Fruit fly (Drosophila melanogaster): ENCODE measurements around the gene Jhbp15.

Jhbp15 gene

dm6 chr3R:21077577-21077976, 26.8 kb upstream of the Jhbp15 start:
- TF ChIP-seq cnc (optimal IDR thresholded peaks at IDR 0.05) (no peak), Mnt (GFP tag; optimal IDR thresholded peaks at IDR 0.05) (no peak), CG33017 (tag; optimal IDR thresholded peaks at IDR 0.05) (no peak), CG12768 (GFP tag; optimal IDR thresholded peaks at IDR 0.05) (no peak), toe (GFP tag; optimal IDR thresholded peaks at IDR 0.05) (no peak), Clk (GFP tag; optimal IDR thresholded peaks at IDR 0.05) (no peak), tj (GFP tag; optimal IDR thresholded peaks at IDR 0.05) (no peak), CG14711 (tag; optimal IDR thresholded peaks at IDR 0.05) (no peak), Hr96 (GFP tag; optimal IDR thresholded peaks at IDR 0.05) (no peak), CG7101 (tag; optimal IDR thresholded peaks at IDR 0.05) (no peak), CG11617 (GFP tag; optimal IDR thresholded peaks at IDR 0.05) (no peak), cic (GFP tag; optimal IDR thresholded peaks at IDR 0.05) (no peak), Crg-1 (GFP tag; optimal IDR thresholded peaks at IDR 0.05) (no peak), CG1620 (GFP tag; optimal IDR thresholded peaks at IDR 0.05) (no peak), CG5204 (GFP tag; optimal IDR thresholded peaks at IDR 0.05) (no peak), kay (GFP tag; ENCODE audit: borderline replicate concordance) (no peak)

dm6 chr3R:21073707-21074106, 22.9 kb upstream of the Jhbp15 start, which contains the start of gene dmrt93B:
Gene dmrt93B (plus strand): TSS chr3R:21074007.
- no peak for TF ChIP-seq CG33017 (tag; optimal IDR thresholded peaks at IDR 0.05)
- TF ChIP-seq Mnt (GFP tag; optimal IDR thresholded peaks at IDR 0.05) = no peak
- TF ChIP-seq cic (GFP tag; optimal IDR thresholded peaks at IDR 0.05) = no peak
- TF ChIP-seq toe (GFP tag; optimal IDR thresholded peaks at IDR 0.05) = no peak
- TF ChIP-seq CG5204 (GFP tag; optimal IDR thresholded peaks at IDR 0.05) = no peak
- TF ChIP-seq CG7101 (tag; optimal IDR thresholded peaks at IDR 0.05) = no peak
- no peak for TF ChIP-seq tj (GFP tag; optimal IDR thresholded peaks at IDR 0.05)
- TF ChIP-seq Crg-1 (GFP tag; optimal IDR thresholded peaks at IDR 0.05) = no peak
- no peak for TF ChIP-seq Clk (GFP tag; optimal IDR thresholded peaks at IDR 0.05)
- TF ChIP-seq CG11617 (GFP tag; optimal IDR thresholded peaks at IDR 0.05) = no peak
- no peak for TF ChIP-seq Hr96 (GFP tag; optimal IDR thresholded peaks at IDR 0.05)
- TF ChIP-seq CG7045 (GFP tag; optimal IDR thresholded peaks at IDR 0.05) = no peak
- no peak for TF ChIP-seq ovo (GFP tag; optimal IDR thresholded peaks at IDR 0.05)
- no peak for TF ChIP-seq pad (GFP tag; optimal IDR thresholded peaks at IDR 0.05)
- no peak for TF ChIP-seq CG1620 (GFP tag; optimal IDR thresholded peaks at IDR 0.05)
- no peak for TF ChIP-seq kay (GFP tag; ENCODE audit: borderline replicate concordance)
- no peak for TF ChIP-seq cnc (optimal IDR thresholded peaks at IDR 0.05)
- no peak for TF ChIP-seq bab1 (GFP tag; optimal IDR thresholded peaks at IDR 0.05)
- no peak for TF ChIP-seq CG14711 (tag; optimal IDR thresholded peaks at IDR 0.05)
- no peak for TF ChIP-seq CG12768 (GFP tag; optimal IDR thresholded peaks at IDR 0.05)

dm6 chr3R:21073141-21073540, 22.4 kb upstream of the Jhbp15 start, which contains the start of gene r-l:
Gene r-l (minus strand): TSS chr3R:21073319.
- TF ChIP-seq CG7101 (tag; optimal IDR thresholded peaks at IDR 0.05) (peak; percentile 6), ovo (GFP tag; optimal IDR thresholded peaks at IDR 0.05) (no peak), bab1 (GFP tag; optimal IDR thresholded peaks at IDR 0.05) (peak; percentile 64), kay (GFP tag; ENCODE audit: borderline replicate concordance) (no peak), Mnt (GFP tag; optimal IDR thresholded peaks at IDR 0.05) (peak; percentile 67), Hr96 (GFP tag; optimal IDR thresholded peaks at IDR 0.05) (no peak)

dm6 chr3R:21071943-21072500, 21.2 kb upstream of the Jhbp15 start:
- TF ChIP-seq Crg-1 (GFP tag; optimal IDR thresholded peaks at IDR 0.05) (no peak), CG14711 (tag; optimal IDR thresholded peaks at IDR 0.05) (no peak)

- TF ChIP-seq CG7045 (GFP tag; optimal IDR thresholded peaks at IDR 0.05) (no peak), CG33017 (tag; optimal IDR thresholded peaks at IDR 0.05) (no peak), CG11617 (GFP tag; optimal IDR thresholded peaks at IDR 0.05) (no peak), pad (GFP tag; optimal IDR thresholded peaks at IDR 0.05) (no peak), CG12768 (GFP tag; optimal IDR thresholded peaks at IDR 0.05) (no peak), Crg-1 (GFP tag; optimal IDR thresholded peaks at IDR 0.05) (no peak), toe (GFP tag; optimal IDR thresholded peaks at IDR 0.05) (no peak), bab1 (GFP tag; optimal IDR thresholded peaks at IDR 0.05) (no peak), kay (GFP tag; ENCODE audit: borderline replicate concordance) (no peak), tj (GFP tag; optimal IDR thresholded peaks at IDR 0.05) (no peak), Hr96 (GFP tag; optimal IDR thresholded peaks at IDR 0.05) (no peak)
Measured at dm6 chr3R:21071312-21071711, 20.5 kb upstream of the Jhbp15 start.

dm6 chr3R:21069742-21070141, 19.0 kb upstream of the Jhbp15 start:
- TF ChIP-seq Clk (GFP tag; optimal IDR thresholded peaks at IDR 0.05) (no peak), kay (GFP tag; ENCODE audit: borderline replicate concordance) (peak; percentile 17), CG5204 (GFP tag; optimal IDR thresholded peaks at IDR 0.05) (no peak), pad (GFP tag; optimal IDR thresholded peaks at IDR 0.05) (no peak)

dm6 chr3R:21067543-21067942, 16.8 kb upstream of the Jhbp15 start:
- TF ChIP-seq kay (GFP tag; ENCODE audit: borderline replicate concordance) (peak; percentile 63), cnc (optimal IDR thresholded peaks at IDR 0.05) (no peak)

Measured in whole organism, adult.